Worm (Caenorhabditis elegans) whole organism, L4 larva: ENCODE results near the gene ags-3.

Source experiments
- F10B5.3 ChIP-seq: sonication (generic microtip); optimal IDR thresholded peaks from 2 replicates; lab custom pipeline; 2016; ENCODE audit warnings: mild to moderate bottlenecking, missing genetic modification characterization, missing compliant biosample characterization
- F49E8.2 ChIP-seq: sonication (generic microtip); optimal IDR thresholded peaks from 2 replicates; lab custom pipeline; 2016; ENCODE audit warnings: missing compliant biosample characterization, mild to moderate bottlenecking, missing genetic modification characterization, borderline replicate concordance
- R02D3.7 ChIP-seq: fragments of 150-350 bp; sonication (generic microtip); optimal IDR thresholded peaks from 3 replicates; lab custom pipeline; 2014; ENCODE audit warnings: missing biosample characterization, missing genetic modification characterization
- T26A8.4 ChIP-seq: fragments of 200-800 bp; sonication (Bioruptor generic); IDR thresholded peaks from 2 replicates; pipeline ENCODE4 v1.3.6; 2022; ENCODE audit warnings: missing genetic modification characterization, missing compliant biosample characterization
- Y5F2A.4 ChIP-seq: fragments of 200-800 bp; sonication (Bioruptor generic); optimal IDR thresholded peaks from 2 replicates; lab custom pipeline; 2018; ENCODE audit warnings: mild to moderate bottlenecking, missing genetic modification characterization, missing compliant biosample characterization
- Y75B8A.6 ChIP-seq: fragments of 200-800 bp; sonication (Bioruptor generic); IDR thresholded peaks from 2 replicates; pipeline ENCODE4 v1.3.6; 2022; ENCODE audit warnings: missing genetic modification reagents, missing genetic modification characterization, missing compliant biosample characterization
- ZK337.2 ChIP-seq: fragments of 200-800 bp; sonication (Bioruptor generic); IDR thresholded peaks from 2 replicates; pipeline ENCODE4 v1.3.6; 2022; ENCODE audit warnings: missing genetic modification reagents, missing genetic modification characterization, missing compliant biosample characterization
- aha-1 ChIP-seq: fragments of 150-350 bp; peaks from one replicate; lab custom pipeline; 2014; ENCODE audit warnings: missing biosample characterization, missing genetic modification characterization
- ama-1 ChIP-seq: fragments of 150-350 bp; optimal IDR thresholded peaks from 2 replicates; lab custom pipeline; 2014; ENCODE audit warnings: inconsistent platforms, mixed read lengths
- attf-4 ChIP-seq: sonication (generic microtip); optimal IDR thresholded peaks from 3 replicates; lab custom pipeline; 2017; ENCODE audit warnings: missing biosample characterization, missing genetic modification characterization
- ceh-28 ChIP-seq: fragments of 150-350 bp; optimal IDR thresholded peaks from 2 replicates; lab custom pipeline; 2014; ENCODE audit warnings: missing biosample characterization, missing genetic modification reagents, missing genetic modification characterization
- ceh-32 ChIP-seq: sonication (generic microtip); optimal IDR thresholded peaks from 2 replicates; lab custom pipeline; 2016; ENCODE audit warnings: mild to moderate bottlenecking, missing genetic modification characterization, missing compliant biosample characterization; ENCODE audit not compliant: poor library complexity
- ceh-44 ChIP-seq: fragments of 200-800 bp; sonication (Bioruptor generic); IDR thresholded peaks from 2 replicates; pipeline ENCODE4 v1.3.6; 2022; ENCODE audit warnings: missing genetic modification reagents, missing genetic modification characterization, missing compliant biosample characterization
- ceh-82 ChIP-seq: sonication (generic microtip); optimal IDR thresholded peaks from 2 replicates; lab custom pipeline; 2017; ENCODE audit warnings: missing biosample characterization, missing genetic modification characterization
- cey-2 ChIP-seq: sonication (generic microtip); optimal IDR thresholded peaks from 3 replicates; lab custom pipeline; 2017; ENCODE audit warnings: missing genetic modification characterization, mild to moderate bottlenecking, missing compliant biosample characterization, antibody characterized with exemption, borderline replicate concordance; ENCODE audit not compliant: insufficient read depth
- daf-8 ChIP-seq: fragments of 200-800 bp; sonication (Bioruptor generic); IDR thresholded peaks from 2 replicates; pipeline ENCODE4 v1.3.6; 2022; ENCODE audit warnings: missing genetic modification characterization, missing compliant biosample characterization
- dmd-6 ChIP-seq: fragments of 200-800 bp; sonication (Bioruptor generic); IDR thresholded peaks from 2 replicates; pipeline ENCODE4 v1.3.6; 2022; ENCODE audit warnings: missing genetic modification reagents, missing genetic modification characterization, missing compliant biosample characterization
- dmd-8 ChIP-seq: fragments of 200-800 bp; sonication (Bioruptor generic); IDR thresholded peaks from 2 replicates; pipeline ENCODE4 v1.3.6; 2022; ENCODE audit warnings: missing genetic modification characterization, missing compliant biosample characterization
- duxl-1 ChIP-seq: sonication (generic microtip); optimal IDR thresholded peaks from 2 replicates; lab custom pipeline; 2016; ENCODE audit warnings: mild to moderate bottlenecking, missing genetic modification characterization, moderate library complexity, missing compliant biosample characterization; ENCODE audit not compliant: poor library complexity
- dve-1 ChIP-seq: sonication (generic microtip); optimal IDR thresholded peaks from 2 replicates; lab custom pipeline; 2017; ENCODE audit warnings: antibody characterized with exemption, mild to moderate bottlenecking, missing genetic modification characterization, missing compliant biosample characterization; ENCODE audit not compliant: insufficient read depth
- egl-43 ChIP-seq: fragments of 200-800 bp; sonication (Bioruptor generic); IDR thresholded peaks from 2 replicates; pipeline ENCODE4 v1.3.6; 2022; ENCODE audit warnings: missing genetic modification reagents, missing genetic modification characterization, missing compliant biosample characterization
- gei-8 ChIP-seq: fragments of 200-800 bp; sonication (Bioruptor generic); optimal IDR thresholded peaks from 2 replicates; lab custom pipeline; 2018; ENCODE audit warnings: mild to moderate bottlenecking, missing genetic modification characterization, missing compliant biosample characterization
- hlh-30 ChIP-seq: sonication (generic microtip); optimal IDR thresholded peaks from 2 replicates; lab custom pipeline; 2017; ENCODE audit warnings: antibody characterized with exemption, mild to moderate bottlenecking, missing genetic modification characterization, missing compliant biosample characterization; ENCODE audit not compliant: insufficient read depth
- hmg-1.1 ChIP-seq: fragments of 200-800 bp; sonication (Bioruptor generic); IDR thresholded peaks from 2 replicates; pipeline ENCODE4 v1.3.6; 2022; ENCODE audit warnings: missing genetic modification reagents, missing genetic modification characterization, missing compliant biosample characterization
- jun-1 ChIP-seq: fragments of 150-350 bp; optimal IDR thresholded peaks from 2 replicates; lab custom pipeline; 2014; ENCODE audit warnings: missing biosample characterization, missing genetic modification reagents, missing genetic modification characterization
- lin-13 ChIP-seq: fragments of 150-350 bp; optimal IDR thresholded peaks from 2 replicates; lab custom pipeline; 2014; ENCODE audit warnings: missing biosample characterization, missing genetic modification reagents, missing genetic modification characterization
- lsy-2 ChIP-seq, 2 experiments: fragments of 150-350 bp in 1 of 2; sonication (generic microtip) in 1 of 2; optimal IDR thresholded peaks; 2 replicates each; lab custom pipeline; 2014 to 2017; ENCODE audit warnings: missing biosample characterization in 2 of 2, missing genetic modification characterization in 2 of 2
- madf-9 ChIP-seq: fragments of 200-800 bp; sonication (Bioruptor generic); conservative IDR thresholded peaks from 2 replicates; pipeline ENCODE4 v1.3.6; 2022; ENCODE audit warnings: missing genetic modification reagents, missing genetic modification characterization, missing compliant biosample characterization
- mes-2 ChIP-seq: sonication (generic microtip); optimal IDR thresholded peaks from 2 replicates; lab custom pipeline; 2016; ENCODE audit warnings: missing genotype, mild to moderate bottlenecking, missing genetic modification characterization, missing compliant biosample characterization; ENCODE audit not compliant: poor library complexity, severe bottlenecking
- mxl-2 ChIP-seq: fragments of 200-800 bp; sonication (Bioruptor generic); conservative IDR thresholded peaks from 2 replicates; pipeline ENCODE4 v1.3.6; 2022; ENCODE audit warnings: missing genetic modification reagents, missing genetic modification characterization, missing compliant biosample characterization
- mxl-3 ChIP-seq: fragments of 200-800 bp; sonication (Bioruptor generic); optimal IDR thresholded peaks from 2 replicates; lab custom pipeline; 2018; ENCODE audit warnings: mild to moderate bottlenecking, missing genetic modification characterization, missing compliant biosample characterization
- nhr-10 ChIP-seq: fragments of 150-350 bp; optimal IDR thresholded peaks from 2 replicates; lab custom pipeline; 2014; ENCODE audit warnings: missing biosample characterization, missing genetic modification characterization
- nhr-11 ChIP-seq: fragments of 150-350 bp; optimal IDR thresholded peaks from 2 replicates; lab custom pipeline; 2014; ENCODE audit warnings: missing biosample characterization, missing genetic modification characterization
- nhr-111 ChIP-seq: fragments of 200-800 bp; sonication (Bioruptor generic); optimal IDR thresholded peaks from 2 replicates; lab custom pipeline; 2018; ENCODE audit warnings: mild to moderate bottlenecking, missing genetic modification characterization, missing compliant biosample characterization
- nhr-41 ChIP-seq: fragments of 200-800 bp; sonication (Bioruptor generic); IDR thresholded peaks from 2 replicates; pipeline ENCODE4 v1.3.6; 2022; ENCODE audit warnings: missing genetic modification reagents, missing genetic modification characterization, missing compliant biosample characterization
- nhr-48 ChIP-seq: sonication (generic microtip); optimal IDR thresholded peaks from 2 replicates; lab custom pipeline; 2016; ENCODE audit warnings: mild to moderate bottlenecking, missing genetic modification characterization, missing compliant biosample characterization
- nhr-6 ChIP-seq: fragments of 150-350 bp; optimal IDR thresholded peaks from 2 replicates; lab custom pipeline; 2014; ENCODE audit warnings: missing biosample characterization, missing genetic modification characterization
- pha-4 ChIP-seq, 2 experiments: fragments of 150-350 bp in 1 of 2; fragments of 200-800 bp in 1 of 2; sonication (Bioruptor generic) in 1 of 2; IDR thresholded peaks in 1 of 2; optimal IDR thresholded peaks in 1 of 2; 2 replicates each; pipeline versions ENCODE4 v1.3.6 to Lab custom; 2014 to 2022; ENCODE audit warnings: missing genetic modification characterization in 2 of 2, missing genetic modification reagents in 2 of 2, missing biosample characterization in 1 of 2, missing compliant biosample characterization in 1 of 2
- pqm-1 ChIP-seq: sonication (generic microtip); optimal IDR thresholded peaks from 2 replicates; lab custom pipeline; 2017; ENCODE audit warnings: missing biosample characterization, missing genetic modification characterization
- set-16 ChIP-seq: fragments of 200-800 bp; sonication (Bioruptor generic); IDR thresholded peaks from 2 replicates; pipeline ENCODE4 v1.3.6; 2022; ENCODE audit warnings: missing genetic modification reagents, missing genetic modification characterization, missing compliant biosample characterization
- skn-1 ChIP-seq: fragments of 150-350 bp; optimal IDR thresholded peaks from 2 replicates; lab custom pipeline; 2014; ENCODE audit warnings: missing biosample characterization, missing genetic modification characterization
- snpc-1.2 ChIP-seq: fragments of 200-800 bp; sonication (Bioruptor generic); IDR thresholded peaks from 2 replicates; pipeline ENCODE4 v1.3.6; 2022; ENCODE audit warnings: missing genetic modification reagents, missing genetic modification characterization, missing compliant biosample characterization
- snpc-4 ChIP-seq: fragments of 150-350 bp; optimal IDR thresholded peaks from 2 replicates; lab custom pipeline; 2014; ENCODE audit warnings: missing biosample characterization, missing genetic modification characterization
- spr-1 ChIP-seq: sonication (generic microtip); optimal IDR thresholded peaks from 2 replicates; lab custom pipeline; 2016; ENCODE audit warnings: mild to moderate bottlenecking, missing genetic modification characterization, missing compliant biosample characterization
- tag-97 ChIP-seq: fragments of 200-800 bp; sonication (Bioruptor generic); IDR thresholded peaks from 2 replicates; pipeline ENCODE4 v1.3.6; 2022; ENCODE audit warnings: missing genetic modification characterization, missing compliant biosample characterization
- unc-62 ChIP-seq, 3 experiments: fragments of 150-350 bp in 1 of 3; sonication (generic microtip); optimal IDR thresholded peaks in 2 of 3; peaks in 1 of 3; 1 replicate in 1 of 3; 2 replicates in 2 of 3; lab custom pipeline; 2014 to 2017; ENCODE audit warnings: missing biosample characterization in 3 of 3, missing genetic modification characterization in 3 of 3, missing genetic modification reagents in 3 of 3, missing genotype in 1 of 3
- zfp-3 ChIP-seq: fragments of 200-800 bp; sonication (Bioruptor generic); conservative IDR thresholded peaks from 2 replicates; pipeline ENCODE4 v1.3.6; 2022; ENCODE audit warnings: missing genetic modification reagents, missing genetic modification characterization, missing compliant biosample characterization
- zip-2 ChIP-seq: fragments of 150-350 bp; optimal IDR thresholded peaks from 2 replicates; lab custom pipeline; 2014; ENCODE audit warnings: missing biosample characterization, missing genetic modification characterization
- ztf-7 ChIP-seq: fragments of 150-350 bp; optimal IDR thresholded peaks from 2 replicates; lab custom pipeline; 2014; ENCODE audit warnings: missing biosample characterization, missing genetic modification characterization

Gene ags-3

ce11 chrX:5319214-5319838 lies 15.9 kb upstream of the ags-3 start:
- peak; percentile 88 for TF ChIP-seq hmg-1.1 (GFP tag; lab: Robert Waterston, UW)
- TF ChIP-seq jun-1 (tag; lab: Kevin White, UChicago): no peak
- TF ChIP-seq T26A8.4 (GFP tag; lab: Robert Waterston, UW): no peak
- peak; percentile 42 for TF ChIP-seq hlh-30 (tag; lab: Kevin White, UChicago)
- TF ChIP-seq ceh-28 (tag; lab: Kevin White, UChicago): no peak
- TF ChIP-seq mxl-2 (GFP tag; lab: Robert Waterston, UW): peak; percentile 64; the same call in 1 of the 2 replicates
- no peak for TF ChIP-seq ceh-44
- TF ChIP-seq ztf-7 (tag; lab: Kevin White, UChicago): peak; percentile 68
- peak; percentile 57 for TF ChIP-seq dmd-6 (GFP tag; lab: Robert Waterston, UW)
- TF ChIP-seq ama-1: no peak
- no peak for TF ChIP-seq zfp-3 (GFP tag; lab: Robert Waterston, UW)
- 0 out of 2 replicates have a peak, but pooled peaks have one; percentile 13 for TF ChIP-seq Y75B8A.6 (GFP tag; lab: Robert Waterston, UW)
- no peak for TF ChIP-seq cey-2 (tag; lab: Kevin White, UChicago)
- no peak for TF ChIP-seq nhr-11 (tag; lab: Kevin White, UChicago)
- TF ChIP-seq lin-13: no peak
- TF ChIP-seq zip-2: peak; percentile 39
- TF ChIP-seq dve-1 (tag; lab: Kevin White, UChicago): peak; percentile 58
- no peak for TF ChIP-seq R02D3.7 (tag; lab: Kevin White, UChicago)
- no peak for TF ChIP-seq skn-1 (tag; lab: Kevin White, UChicago)
- no peak for TF ChIP-seq nhr-41
- TF ChIP-seq snpc-4 (tag; lab: Kevin White, UChicago): peak; percentile 15
- no peak for TF ChIP-seq lsy-2 (tag; optimal IDR thresholded peaks at IDR 0.05; lab: Kevin White, UChicago)
- no peak for TF ChIP-seq set-16 (GFP tag; lab: Robert Waterston, UW)
- TF ChIP-seq ceh-32 (tag; lab: Kevin White, UChicago): no peak
- TF ChIP-seq nhr-10: no peak
- TF ChIP-seq daf-8: no peak
- TF ChIP-seq pha-4 (GFP tag; IDR thresholded peaks at IDR 0.05; lab: Robert Waterston, UW): peak; percentile 58; the same call in 1 of the 2 replicates
- no peak for TF ChIP-seq pha-4 (tag; optimal IDR thresholded peaks at IDR 0.05; lab: Kevin White, UChicago)
- peak; percentile 98 for TF ChIP-seq aha-1 (tag; lab: Kevin White, UChicago)
- TF ChIP-seq madf-9: peak; percentile 73
- TF ChIP-seq F10B5.3 (tag; lab: Kevin White, UChicago): no peak
- TF ChIP-seq snpc-1.2 (GFP tag; lab: Robert Waterston, UW): no peak
- TF ChIP-seq egl-43: no peak
- TF ChIP-seq spr-1 (tag; lab: Kevin White, UChicago): peak; percentile 11
- peak; percentile 63 for TF ChIP-seq mxl-3 (GFP tag; lab: Kevin White, UChicago)
- no peak for TF ChIP-seq pqm-1 (tag; lab: Kevin White, UChicago)
- peak; percentile 65 for TF ChIP-seq gei-8 (GFP tag; lab: Kevin White, UChicago)
- TF ChIP-seq ceh-82: no peak
- no peak; the same call in 1 of the 2 replicates for TF ChIP-seq dmd-8 (GFP tag; lab: Robert Waterston, UW)
- no peak for TF ChIP-seq duxl-1 (tag; lab: Kevin White, UChicago)
- peak; percentile 47 for TF ChIP-seq attf-4
- TF ChIP-seq tag-97 (GFP tag; lab: Robert Waterston, UW): no peak
- peak; percentile 53 for TF ChIP-seq nhr-48 (tag; lab: Kevin White, UChicago)
- no peak for TF ChIP-seq F49E8.2 (tag; lab: Kevin White, UChicago)
- TF ChIP-seq unc-62 (GFP tag; optimal IDR thresholded peaks at IDR 0.05 in 1 of 2; lab: Kevin White, UChicago): peak in 1 of 2 experiments; percentile 96
- TF ChIP-seq unc-62 (tag; optimal IDR thresholded peaks at IDR 0.05; lab: Kevin White, UChicago): no peak
- TF ChIP-seq mes-2 (tag; lab: Kevin White, UChicago): no peak
- peak; percentile 29 for TF ChIP-seq Y5F2A.4
- peak; percentile 68 for TF ChIP-seq nhr-111 (GFP tag; lab: Kevin White, UChicago)
- no peak for TF ChIP-seq nhr-6 (tag; lab: Kevin White, UChicago)
- peak; percentile 61; the same call in 1 of the 2 replicates for TF ChIP-seq ZK337.2 (GFP tag; lab: Robert Waterston, UW)
